Worm (Caenorhabditis elegans) whole organism, late embryonic: Measurements from ENCODE around the gene hpr-17.

Experiments
- C08G9.2 ChIP-seq: sonication (generic microtip); optimal IDR thresholded peaks from 2 replicates; lab custom pipeline; 2016; ENCODE audit warnings: mild to moderate bottlenecking, missing genetic modification characterization, moderate library complexity, missing compliant biosample characterization
- C38D4.7 ChIP-seq: fragments of 200-800 bp; sonication (Bioruptor generic); optimal IDR thresholded peaks from 2 replicates; lab custom pipeline; 2018; ENCODE audit warnings: mild to moderate bottlenecking, missing genetic modification characterization, moderate library complexity, missing compliant biosample characterization
- K02D7.2 ChIP-seq: sonication (generic microtip); optimal IDR thresholded peaks from 2 replicates; lab custom pipeline; 2017; ENCODE audit warnings: mild to moderate bottlenecking, missing genetic modification characterization, missing compliant biosample characterization
- K09A11.1 ChIP-seq: sonication (generic microtip); optimal IDR thresholded peaks from 2 replicates; lab custom pipeline; 2017; ENCODE audit warnings: antibody characterized with exemption, mild to moderate bottlenecking, missing genetic modification characterization, missing compliant biosample characterization; ENCODE audit not compliant: insufficient read depth
- T23F11.4 ChIP-seq: fragments of 200-800 bp; sonication (Bioruptor generic); optimal IDR thresholded peaks from 2 replicates; lab custom pipeline; 2018; ENCODE audit warnings: mild to moderate bottlenecking, missing genetic modification characterization, missing compliant biosample characterization
- Y22D7AL.16 ChIP-seq: sonication (generic microtip); optimal IDR thresholded peaks from 2 replicates; lab custom pipeline; 2016; ENCODE audit warnings: missing genetic modification characterization, missing compliant biosample characterization
- ama-1 ChIP-seq: fragments of 150-350 bp; optimal IDR thresholded peaks from 2 replicates; lab custom pipeline; 2014
- ceh-18 ChIP-seq: sonication (generic microtip); optimal IDR thresholded peaks from 2 replicates; lab custom pipeline; 2016; ENCODE audit warnings: missing genetic modification characterization, missing compliant biosample characterization
- ceh-19 ChIP-seq: fragments of 200-800 bp; sonication (Bioruptor generic); optimal IDR thresholded peaks from 2 replicates; lab custom pipeline; 2018; ENCODE audit warnings: mild to moderate bottlenecking, missing genetic modification characterization, missing compliant biosample characterization
- ceh-22 ChIP-seq: sonication (generic microtip); optimal IDR thresholded peaks from 2 replicates; lab custom pipeline; 2017; ENCODE audit warnings: missing biosample characterization, missing genetic modification characterization
- ceh-30 ChIP-seq: fragments of 150-350 bp; optimal IDR thresholded peaks from 2 replicates; lab custom pipeline; 2014; ENCODE audit warnings: missing biosample characterization, missing genetic modification characterization
- ceh-31 ChIP-seq: sonication (generic microtip); optimal IDR thresholded peaks from 2 replicates; lab custom pipeline; 2016; ENCODE audit warnings: missing genetic modification characterization, missing compliant biosample characterization
- ceh-45 ChIP-seq: fragments of 200-800 bp; sonication (Bioruptor generic); IDR thresholded peaks from 2 replicates; pipeline ENCODE4 v1.3.6; 2022; ENCODE audit warnings: missing genetic modification reagents, missing genetic modification characterization, missing compliant biosample characterization
- ceh-48 ChIP-seq: sonication (generic microtip); optimal IDR thresholded peaks from 2 replicates; lab custom pipeline; 2016; ENCODE audit warnings: missing genetic modification characterization, inconsistent platforms, missing compliant biosample characterization
- ceh-6 ChIP-seq: fragments of 200-800 bp; sonication (Bioruptor generic); optimal IDR thresholded peaks from 2 replicates; lab custom pipeline; 2018; ENCODE audit warnings: mild to moderate bottlenecking, missing genetic modification characterization, missing compliant biosample characterization
- che-1 ChIP-seq: sonication (generic microtip); optimal IDR thresholded peaks from 2 replicates; lab custom pipeline; 2016; ENCODE audit warnings: mild to moderate bottlenecking, missing genetic modification characterization, missing compliant biosample characterization
- dmd-4 ChIP-seq: sonication (generic microtip); optimal IDR thresholded peaks from 2 replicates; lab custom pipeline; 2016; ENCODE audit warnings: borderline replicate concordance, missing genetic modification characterization, missing compliant biosample characterization
- elt-4 ChIP-seq: sonication (generic microtip); optimal IDR thresholded peaks from 2 replicates; lab custom pipeline; 2016; ENCODE audit warnings: missing genetic modification characterization, missing compliant biosample characterization
- eyg-1 ChIP-seq: sonication (generic microtip); optimal IDR thresholded peaks from 2 replicates; lab custom pipeline; 2016; ENCODE audit warnings: missing genotype, missing genetic modification characterization, missing compliant biosample characterization
- fax-1 ChIP-seq: sonication (generic microtip); optimal IDR thresholded peaks from 2 replicates; lab custom pipeline; 2016; ENCODE audit warnings: missing genotype, missing genetic modification characterization, missing compliant biosample characterization
- fkh-10 ChIP-seq: fragments of 150-350 bp; optimal IDR thresholded peaks from 2 replicates; lab custom pipeline; 2014; ENCODE audit warnings: missing biosample characterization, missing genetic modification reagents, missing genetic modification characterization
- gmeb-2 ChIP-seq: sonication (generic microtip); optimal IDR thresholded peaks from 2 replicates; lab custom pipeline; 2016; ENCODE audit warnings: missing genetic modification characterization, inconsistent platforms, missing compliant biosample characterization
- hlh-13 ChIP-seq: fragments of 200-800 bp; sonication (Bioruptor generic); optimal IDR thresholded peaks from 2 replicates; lab custom pipeline; 2018; ENCODE audit warnings: mild to moderate bottlenecking, missing genetic modification characterization, missing compliant biosample characterization
- hlh-30 ChIP-seq: sonication (generic microtip); optimal IDR thresholded peaks from 2 replicates; lab custom pipeline; 2017; ENCODE audit warnings: antibody characterized with exemption, missing genetic modification characterization, missing compliant biosample characterization; ENCODE audit not compliant: insufficient read depth
- hlh-6 ChIP-seq: sonication (generic microtip); optimal IDR thresholded peaks from 2 replicates; lab custom pipeline; 2016; ENCODE audit warnings: missing genotype, missing genetic modification characterization, missing compliant biosample characterization
- lin-11 ChIP-seq: fragments of 200-800 bp; sonication (Bioruptor generic); optimal IDR thresholded peaks from 2 replicates; lab custom pipeline; 2018; ENCODE audit warnings: mild to moderate bottlenecking, missing genetic modification characterization, missing compliant biosample characterization
- madf-2 ChIP-seq: sonication (generic microtip); optimal IDR thresholded peaks from 2 replicates; lab custom pipeline; 2017; ENCODE audit warnings: missing genetic modification characterization, missing compliant biosample characterization
- mec-3 ChIP-seq: sonication (generic microtip); optimal IDR thresholded peaks from 2 replicates; lab custom pipeline; 2016; ENCODE audit warnings: borderline replicate concordance, missing genetic modification characterization, missing compliant biosample characterization
- nhr-11 ChIP-seq: fragments of 150-350 bp; optimal IDR thresholded peaks from 2 replicates; lab custom pipeline; 2014; ENCODE audit warnings: missing biosample characterization, missing genetic modification characterization
- nhr-232 ChIP-seq: sonication (generic microtip); optimal IDR thresholded peaks from 2 replicates; lab custom pipeline; 2016; ENCODE audit warnings: missing genetic modification characterization, missing compliant biosample characterization
- pag-3 ChIP-seq: sonication (generic microtip); optimal IDR thresholded peaks from 2 replicates; lab custom pipeline; 2016; ENCODE audit warnings: missing compliant biosample characterization, missing genetic modification characterization, borderline replicate concordance
- pax-1 ChIP-seq: fragments of 150-350 bp; optimal IDR thresholded peaks from 2 replicates; lab custom pipeline; 2014; ENCODE audit warnings: missing biosample characterization, missing genetic modification characterization
- pha-4 ChIP-seq: fragments of 150-350 bp; optimal IDR thresholded peaks from 2 replicates; lab custom pipeline; 2018; ENCODE audit warnings: missing biosample characterization, missing genetic modification reagents, missing genetic modification characterization
- pros-1 ChIP-seq: fragments of 150-350 bp; optimal IDR thresholded peaks from 2 replicates; lab custom pipeline; 2014; ENCODE audit warnings: missing biosample characterization, missing genetic modification reagents, missing genetic modification characterization
- ref-2 ChIP-seq: sonication (generic microtip); optimal IDR thresholded peaks from 2 replicates; lab custom pipeline; 2016; ENCODE audit warnings: missing genetic modification characterization, missing compliant biosample characterization
- rnt-1 ChIP-seq: sonication (generic microtip); optimal IDR thresholded peaks from 2 replicates; lab custom pipeline; 2016; ENCODE audit warnings: missing genetic modification characterization, missing compliant biosample characterization
- sdc-2 ChIP-seq: sonication (generic microtip); optimal IDR thresholded peaks from 2 replicates; lab custom pipeline; 2016; ENCODE audit warnings: missing genotype, missing genetic modification characterization, missing compliant biosample characterization
- sox-2 ChIP-seq: fragments of 200-800 bp; sonication (Bioruptor generic); IDR thresholded peaks from 2 replicates; pipeline ENCODE4 v1.3.6; 2022; ENCODE audit warnings: missing genetic modification reagents, missing genetic modification characterization, missing compliant biosample characterization
- syd-9 ChIP-seq: sonication (generic microtip); optimal IDR thresholded peaks from 2 replicates; lab custom pipeline; 2016; ENCODE audit warnings: mild to moderate bottlenecking, missing genetic modification characterization, moderate library complexity, missing compliant biosample characterization
- tbx-2 ChIP-seq: sonication (generic microtip); optimal IDR thresholded peaks from 2 replicates; lab custom pipeline; 2016; ENCODE audit warnings: missing genetic modification characterization, missing compliant biosample characterization
- tbx-7 ChIP-seq: sonication (generic microtip); optimal IDR thresholded peaks from 2 replicates; lab custom pipeline; 2016; ENCODE audit warnings: missing genotype, missing genetic modification characterization, missing compliant biosample characterization
- ttx-3 ChIP-seq: sonication (generic microtip); optimal IDR thresholded peaks from 2 replicates; lab custom pipeline; 2016; ENCODE audit warnings: missing genetic modification reagents, missing genetic modification characterization, missing compliant biosample characterization
- unc-3 ChIP-seq, 2 experiments: fragments of 200-800 bp in 1 of 2; sonication (Bioruptor generic) in 1 of 2; sonication (generic microtip) in 1 of 2; conservative IDR thresholded peaks in 1 of 2; optimal IDR thresholded peaks in 1 of 2; 2 replicates each; pipeline versions ENCODE4 v1.3.6 to Lab custom; 2016 to 2022; ENCODE audit warnings: missing compliant biosample characterization in 2 of 2, missing genetic modification characterization in 2 of 2, missing genetic modification reagents in 1 of 2
- unc-42 ChIP-seq: sonication (generic microtip); optimal IDR thresholded peaks from 2 replicates; lab custom pipeline; 2016; ENCODE audit warnings: missing genotype, missing genetic modification characterization, missing compliant biosample characterization
- unc-55 ChIP-seq: sonication (generic microtip); optimal IDR thresholded peaks from 2 replicates; lab custom pipeline; 2017; ENCODE audit warnings: missing biosample characterization, missing genetic modification reagents, missing genetic modification characterization
- unc-86 ChIP-seq: sonication (generic microtip); optimal IDR thresholded peaks from 2 replicates; lab custom pipeline; 2016; ENCODE audit warnings: missing genetic modification characterization, missing compliant biosample characterization
- zip-5 ChIP-seq: sonication (generic microtip); optimal IDR thresholded peaks from 2 replicates; lab custom pipeline; 2016; ENCODE audit warnings: missing genetic modification characterization, missing compliant biosample characterization
- ztf-16 ChIP-seq: sonication (generic microtip); optimal IDR thresholded peaks from 2 replicates; lab custom pipeline; 2017; ENCODE audit warnings: missing genetic modification characterization, missing compliant biosample characterization

The hpr-17 gene

ce11 chrII:13117135-13117534 lies 39.7 kb downstream of the hpr-17 start, which contains the start of gene gfm-1 (continued):
- no peak for TF ChIP-seq unc-3 (GFP tag; conservative IDR thresholded peaks at IDR 0.05; lab: Robert Waterston, UW)
- no peak for TF ChIP-seq unc-3 (tag; optimal IDR thresholded peaks at IDR 0.05; lab: Kevin White, UChicago)
- no peak for TF ChIP-seq syd-9 (tag; lab: Kevin White, UChicago)
- no peak for TF ChIP-seq hlh-13 (GFP tag; lab: Kevin White, UChicago)
- TF ChIP-seq K09A11.1 = no peak
- TF ChIP-seq ttx-3 = peak; percentile 25
- TF ChIP-seq ceh-45 (GFP tag; lab: Robert Waterston, UW) = no peak
- no peak for TF ChIP-seq ceh-6 (GFP tag; lab: Kevin White, UChicago)
- no peak for TF ChIP-seq Y22D7AL.16 (tag; lab: Kevin White, UChicago)
- peak; percentile 86 for TF ChIP-seq zip-5 (tag; lab: Kevin White, UChicago)
- TF ChIP-seq ceh-31 (tag; lab: Kevin White, UChicago) = peak; percentile 87
- TF ChIP-seq lin-11 = no peak
- no peak for TF ChIP-seq ceh-30
- no peak for TF ChIP-seq pag-3
- peak; percentile 41 for TF ChIP-seq unc-42
- no peak for TF ChIP-seq unc-55 (GFP tag; lab: Kevin White, UChicago)
- TF ChIP-seq che-1 (tag; lab: Kevin White, UChicago) = no peak
- no peak for TF ChIP-seq gmeb-2
- TF ChIP-seq elt-4 = no peak
- no peak for TF ChIP-seq nhr-11
- no peak for TF ChIP-seq ceh-18
- no peak for TF ChIP-seq K02D7.2
- TF ChIP-seq ztf-16 (tag; lab: Kevin White, UChicago) = no peak
- peak; percentile 85 for TF ChIP-seq tbx-2 (tag; lab: Kevin White, UChicago)
- TF ChIP-seq sox-2 = no peak
- no peak for TF ChIP-seq madf-2 (tag; lab: Kevin White, UChicago)
- TF ChIP-seq ref-2 = peak; percentile 81
- TF ChIP-seq ceh-22 (tag; lab: Kevin White, UChicago) = no peak
- peak; percentile 84 for TF ChIP-seq C08G9.2 (tag; lab: Kevin White, UChicago)
- TF ChIP-seq dmd-4 = no peak
- no peak for TF ChIP-seq pax-1 (tag; lab: Kevin White, UChicago)
- no peak for TF ChIP-seq ceh-48
- peak; percentile 86 for TF ChIP-seq tbx-7 (tag; lab: Kevin White, UChicago)
- TF ChIP-seq pha-4 (tag; lab: Kevin White, UChicago) = no peak
- TF ChIP-seq hlh-6 = no peak
- no peak for TF ChIP-seq T23F11.4
- TF ChIP-seq rnt-1 (tag; lab: Kevin White, UChicago) = peak; percentile 26
- TF ChIP-seq fkh-10 (GFP tag; lab: Kevin White, UChicago) = no peak
- no peak for TF ChIP-seq ceh-19 (GFP tag; lab: Kevin White, UChicago)
- TF ChIP-seq sdc-2 (tag; lab: Kevin White, UChicago) = peak; percentile 29
- TF ChIP-seq mec-3 (tag; lab: Kevin White, UChicago) = no peak
- TF ChIP-seq ama-1 (lab: Kevin White, UChicago) = no peak
- no peak for TF ChIP-seq pros-1 (tag; lab: Kevin White, UChicago)
- TF ChIP-seq, all 69 proteins: peak for 22

ce11 chrII:13116710-13117109 lies 40.1 kb downstream of the hpr-17 start, which contains the start of gene rict-1:
TSS of gene rict-1 (minus strand) at chrII:13116810.
- TF ChIP-seq ceh-19 (GFP tag; lab: Kevin White, UChicago) = no peak
- TF ChIP-seq C08G9.2 (tag; lab: Kevin White, UChicago) = no peak
- TF ChIP-seq Y22D7AL.16 (tag; lab: Kevin White, UChicago) = no peak
- TF ChIP-seq zip-5 (tag; lab: Kevin White, UChicago) = no peak
- TF ChIP-seq unc-86 = no peak
- no peak for TF ChIP-seq hlh-13 (GFP tag; lab: Kevin White, UChicago)
- TF ChIP-seq syd-9 (tag; lab: Kevin White, UChicago) = no peak
- TF ChIP-seq pros-1 (tag; lab: Kevin White, UChicago) = no peak
- no peak for TF ChIP-seq tbx-2 (tag; lab: Kevin White, UChicago)
- no peak for TF ChIP-seq hlh-30
- no peak for TF ChIP-seq sox-2
- no peak for TF ChIP-seq fkh-10 (GFP tag; lab: Kevin White, UChicago)
- no peak for TF ChIP-seq eyg-1
- TF ChIP-seq C38D4.7 (GFP tag; lab: Kevin White, UChicago) = no peak
- TF ChIP-seq hlh-6 = no peak
- TF ChIP-seq lin-11 = no peak
- no peak for TF ChIP-seq ama-1 (lab: Kevin White, UChicago)
- TF ChIP-seq fax-1 (tag; lab: Kevin White, UChicago) = no peak
- no peak for TF ChIP-seq nhr-232 (tag; lab: Kevin White, UChicago)
- TF ChIP-seq, all 69 proteins: peak for 0
